Comparison of ENCODE assay signal across 2 fruit fly cellular contexts in genomic region chr3R:12301528-12301927, dm6.
TF ChIP-seq lines count a peak whose summit lies in the region.

No protein-coding gene starts in this region.

TF ChIP-seq in whole organism, prepupa, 60 proteins besides CTCF, POLR2A, EP300 and RAD21:
- 0 out of 3 replicates have a peak, but pooled peaks have one; percentile 4 for TF ChIP-seq eg (GFP tag; IDR thresholded peaks at IDR 0.05; lab: Robert Waterston, UW)
- peak; percentile 66 for TF ChIP-seq svp (GFP tag; lab: Kevin White, UChicago)
- peak; percentile 7 for TF ChIP-seq CG3919 (GFP tag; optimal IDR thresholded peaks at IDR 0.05; lab: Kevin White, UChicago)
- TF ChIP-seq Blimp-1 (GFP tag; optimal IDR thresholded peaks at IDR 0.05; lab: Kevin White, UChicago), result no peak

TF ChIP-seq in whole organism, wandering third instar larva, 38 proteins besides CTCF, POLR2A, EP300 and RAD21:
- peak; percentile 94 for TF ChIP-seq Dfd (GFP tag; optimal IDR thresholded peaks at IDR 0.05; lab: Kevin White, UChicago)
- TF ChIP-seq fru (GFP tag; optimal IDR thresholded peaks at IDR 0.05; lab: Kevin White, UChicago), result no peak
